Worm (Caenorhabditis elegans) whole organism, L1 larva: ENCODE results near the gene npr-30.

ENCODE experiments used
- C34B4.2 ChIP-seq: sonication (generic microtip); optimal IDR thresholded peaks from 2 replicates; lab custom pipeline; 2017; ENCODE audit warnings: mild to moderate bottlenecking, missing genetic modification characterization, missing compliant biosample characterization
- aha-1 ChIP-seq: fragments of 150-350 bp; optimal IDR thresholded peaks from 2 replicates; lab custom pipeline; 2014; ENCODE audit warnings: missing biosample characterization, missing genetic modification characterization
- alr-1 ChIP-seq: fragments of 200-800 bp; sonication (Bioruptor generic); optimal IDR thresholded peaks from 2 replicates; lab custom pipeline; 2018; ENCODE audit warnings: borderline replicate concordance, mild to moderate bottlenecking, missing genetic modification characterization, missing compliant biosample characterization
- aly-2 ChIP-seq: fragments of 150-350 bp; optimal IDR thresholded peaks from 2 replicates; lab custom pipeline; 2014; ENCODE audit warnings: missing biosample characterization, missing genetic modification characterization
- ama-1 ChIP-seq: fragments of 150-350 bp; optimal IDR thresholded peaks from 2 replicates; lab custom pipeline; 2014
- blmp-1 ChIP-seq: fragments of 150-350 bp; optimal IDR thresholded peaks from 2 replicates; lab custom pipeline; 2014; ENCODE audit warnings: missing biosample characterization, missing genetic modification characterization
- ceh-63 ChIP-seq: fragments of 200-800 bp; sonication (Bioruptor generic); optimal IDR thresholded peaks from 2 replicates; lab custom pipeline; 2018; ENCODE audit warnings: mild to moderate bottlenecking, missing genetic modification characterization, missing compliant biosample characterization
- ceh-8 ChIP-seq: fragments of 200-800 bp; sonication (Bioruptor generic); optimal IDR thresholded peaks from 2 replicates; lab custom pipeline; 2018; ENCODE audit warnings: mild to moderate bottlenecking, missing genetic modification characterization, moderate library complexity, missing compliant biosample characterization
- ceh-88 ChIP-seq: fragments of 200-800 bp; sonication (Bioruptor generic); IDR thresholded peaks from 2 replicates; pipeline ENCODE4 v1.3.6; 2022; ENCODE audit warnings: missing genetic modification characterization, missing compliant biosample characterization
- ces-1 ChIP-seq: fragments of 150-350 bp; optimal IDR thresholded peaks from 2 replicates; lab custom pipeline; 2014; ENCODE audit warnings: missing biosample characterization, missing genetic modification reagents, missing genetic modification characterization
- dpl-1 ChIP-seq, 3 experiments: fragments of 150-350 bp in 2 of 3; sonication (generic microtip) in 1 of 3; optimal IDR thresholded peaks; 2 replicates each; lab custom pipeline; 2014 to 2017; ENCODE audit warnings: missing biosample characterization in 3 of 3, missing genetic modification characterization in 3 of 3, missing genetic modification reagents in 3 of 3
- efl-1 ChIP-seq, 4 experiments: fragments of 150-350 bp; optimal IDR thresholded peaks in 3 of 4; peaks in 1 of 4; 1 replicate in 1 of 4; 2 replicates in 3 of 4; lab custom pipeline; 2014; ENCODE audit warnings: missing biosample characterization in 2 of 4, missing genetic modification characterization in 2 of 4, missing genetic modification reagents in 2 of 4
- egl-13 ChIP-seq: sonication (generic microtip); optimal IDR thresholded peaks from 2 replicates; lab custom pipeline; 2016; ENCODE audit warnings: missing genotype, missing genetic modification reagents, missing genetic modification characterization, missing compliant biosample characterization
- egl-27 ChIP-seq, 2 experiments: fragments of 150-350 bp in 1 of 2; sonication (generic microtip); optimal IDR thresholded peaks; 3 replicates each; lab custom pipeline; 2017 to 2018; ENCODE audit warnings: missing biosample characterization in 2 of 2, missing genetic modification characterization in 2 of 2, missing genetic modification reagents in 2 of 2
- elt-2 ChIP-seq: sonication (generic microtip); optimal IDR thresholded peaks from 2 replicates; lab custom pipeline; 2016; ENCODE audit warnings: missing genetic modification characterization, mild to moderate bottlenecking, inconsistent platforms, missing compliant biosample characterization, missing genetic modification reagents
- elt-3 ChIP-seq, 6 experiments: fragments of 150-350 bp in 1 of 6; sonication (generic microtip); optimal IDR thresholded peaks; 2 replicates each; lab custom pipeline; 2017 to 2018; ENCODE audit warnings: missing biosample characterization in 6 of 6, missing genetic modification characterization in 6 of 6, inconsistent platforms in 1 of 6
- ets-5 ChIP-seq: fragments of 200-800 bp; sonication (Bioruptor generic); IDR thresholded peaks from 2 replicates; pipeline ENCODE4 v1.3.6; 2022; ENCODE audit warnings: missing genetic modification characterization, missing compliant biosample characterization
- fkh-4 ChIP-seq: sonication (generic microtip); optimal IDR thresholded peaks from 2 replicates; lab custom pipeline; 2016; ENCODE audit warnings: missing compliant biosample characterization, missing genetic modification characterization, borderline replicate concordance
- fkh-8 ChIP-seq: sonication (generic microtip); optimal IDR thresholded peaks from 2 replicates; lab custom pipeline; 2016; ENCODE audit warnings: mild to moderate bottlenecking, missing genetic modification characterization, missing compliant biosample characterization
- fos-1 ChIP-seq: fragments of 150-350 bp; optimal IDR thresholded peaks from 2 replicates; lab custom pipeline; 2014; ENCODE audit warnings: missing biosample characterization, missing genetic modification characterization
- hlh-17 ChIP-seq: fragments of 200-800 bp; sonication (Bioruptor generic); optimal IDR thresholded peaks from 2 replicates; lab custom pipeline; 2018; ENCODE audit warnings: missing genetic modification characterization, mild to moderate bottlenecking, missing compliant biosample characterization, moderate library complexity, borderline replicate concordance
- hlh-4 ChIP-seq: sonication (generic microtip); optimal IDR thresholded peaks from 2 replicates; lab custom pipeline; 2016; ENCODE audit warnings: mild to moderate bottlenecking, missing genetic modification characterization, missing compliant biosample characterization
- irx-1 ChIP-seq: sonication (generic microtip); optimal IDR thresholded peaks from 2 replicates; lab custom pipeline; 2016; ENCODE audit warnings: missing genetic modification characterization, missing compliant biosample characterization
- lin-15B ChIP-seq: fragments of 150-350 bp; sonication (generic microtip); optimal IDR thresholded peaks from 3 replicates; lab custom pipeline; 2014; ENCODE audit warnings: missing biosample characterization, missing genetic modification characterization
- lin-35 ChIP-seq, 2 experiments: fragments of 150-350 bp; optimal IDR thresholded peaks; 2 replicates each; lab custom pipeline; 2014; ENCODE audit warnings: missing biosample characterization in 2 of 2, missing genetic modification characterization in 2 of 2, missing genetic modification reagents in 2 of 2
- lin-39 ChIP-seq: fragments of 150-350 bp; optimal IDR thresholded peaks from 2 replicates; lab custom pipeline; 2014; ENCODE audit warnings: missing biosample characterization, missing genetic modification reagents, missing genetic modification characterization
- lir-3 ChIP-seq: sonication (generic microtip); optimal IDR thresholded peaks from 2 replicates; lab custom pipeline; 2016; ENCODE audit warnings: mild to moderate bottlenecking, missing genetic modification characterization, moderate library complexity, missing compliant biosample characterization; ENCODE audit not compliant: poor library complexity
- mdl-1 ChIP-seq, 2 experiments: fragments of 150-350 bp; optimal IDR thresholded peaks; 2 replicates each; lab custom pipeline; 2014 to 2017; ENCODE audit warnings: missing biosample characterization in 2 of 2, missing genetic modification characterization in 2 of 2, inconsistent platforms in 1 of 2
- nhr-12 ChIP-seq: sonication (generic microtip); optimal IDR thresholded peaks from 2 replicates; lab custom pipeline; 2017; ENCODE audit warnings: missing biosample characterization, missing genetic modification characterization
- nhr-19 ChIP-seq: fragments of 200-800 bp; sonication (Bioruptor generic); conservative IDR thresholded peaks from 2 replicates; pipeline ENCODE4 v1.3.6; 2022; ENCODE audit warnings: missing genetic modification characterization, missing compliant biosample characterization
- nhr-20 ChIP-seq: sonication (generic microtip); optimal IDR thresholded peaks from 2 replicates; lab custom pipeline; 2016; ENCODE audit warnings: mild to moderate bottlenecking, missing genetic modification characterization, missing compliant biosample characterization
- nhr-237 ChIP-seq: fragments of 150-350 bp; optimal IDR thresholded peaks from 2 replicates; lab custom pipeline; 2014; ENCODE audit warnings: missing biosample characterization, missing genetic modification characterization
- nhr-47 ChIP-seq: sonication (generic microtip); optimal IDR thresholded peaks from 2 replicates; lab custom pipeline; 2016; ENCODE audit warnings: mild to moderate bottlenecking, missing genetic modification characterization, moderate library complexity, missing compliant biosample characterization
- nhr-71 ChIP-seq: sonication (generic microtip); optimal IDR thresholded peaks from 2 replicates; lab custom pipeline; 2016; ENCODE audit warnings: mild to moderate bottlenecking, missing genetic modification characterization, moderate library complexity, missing compliant biosample characterization
- nhr-76 ChIP-seq: sonication (generic microtip); optimal IDR thresholded peaks from 2 replicates; lab custom pipeline; 2017; ENCODE audit warnings: missing biosample characterization, missing genetic modification characterization
- nhr-77 ChIP-seq: fragments of 150-350 bp; optimal IDR thresholded peaks from 2 replicates; lab custom pipeline; 2014; ENCODE audit warnings: missing biosample characterization, missing genetic modification characterization
- nhr-90 ChIP-seq: sonication (generic microtip); optimal IDR thresholded peaks from 2 replicates; lab custom pipeline; 2016; ENCODE audit warnings: mild to moderate bottlenecking, missing genetic modification characterization, missing compliant biosample characterization; ENCODE audit not compliant: poor library complexity
- pag-3 ChIP-seq: sonication (generic microtip); optimal IDR thresholded peaks from 2 replicates; lab custom pipeline; 2017; ENCODE audit warnings: missing genetic modification characterization, mild to moderate bottlenecking, missing compliant biosample characterization, antibody characterized with exemption, borderline replicate concordance; ENCODE audit not compliant: insufficient read depth
- pax-3 ChIP-seq: fragments of 200-800 bp; sonication (Bioruptor generic); optimal IDR thresholded peaks from 2 replicates; lab custom pipeline; 2018; ENCODE audit warnings: mild to moderate bottlenecking, missing genetic modification characterization, moderate library complexity, missing compliant biosample characterization
- skn-1 ChIP-seq: fragments of 150-350 bp; optimal IDR thresholded peaks from 2 replicates; lab custom pipeline; 2014; ENCODE audit warnings: missing biosample characterization, missing genetic modification characterization
- sptf-1 ChIP-seq: fragments of 150-350 bp; optimal IDR thresholded peaks from 2 replicates; lab custom pipeline; 2014; ENCODE audit warnings: missing biosample characterization, missing genetic modification characterization
- sup-37 ChIP-seq: fragments of 200-800 bp; sonication (Bioruptor generic); optimal IDR thresholded peaks from 2 replicates; lab custom pipeline; 2018; ENCODE audit warnings: mild to moderate bottlenecking, missing genetic modification characterization, missing compliant biosample characterization
- swsn-7 ChIP-seq: sonication (generic microtip); optimal IDR thresholded peaks from 2 replicates; lab custom pipeline; 2016; ENCODE audit warnings: missing genetic modification characterization, missing compliant biosample characterization
- unc-130 ChIP-seq: fragments of 150-350 bp; optimal IDR thresholded peaks from 2 replicates; lab custom pipeline; 2017; ENCODE audit warnings: missing biosample characterization, missing genetic modification characterization, inconsistent platforms
- unc-30 ChIP-seq: sonication (generic microtip); optimal IDR thresholded peaks from 2 replicates; lab custom pipeline; 2017; ENCODE audit warnings: missing biosample characterization, missing genetic modification characterization
- unc-86 ChIP-seq: sonication (generic microtip); optimal IDR thresholded peaks from 2 replicates; lab custom pipeline; 2016; ENCODE audit warnings: missing genetic modification characterization, missing compliant biosample characterization
- unc-98 ChIP-seq: fragments of 200-800 bp; sonication (Bioruptor generic); IDR thresholded peaks from 2 replicates; pipeline ENCODE4 v1.3.6; 2022; ENCODE audit warnings: missing genetic modification characterization, missing compliant biosample characterization
- vab-15 ChIP-seq: sonication (generic microtip); optimal IDR thresholded peaks from 2 replicates; lab custom pipeline; 2017; ENCODE audit warnings: missing genotype, mild to moderate bottlenecking, missing genetic modification characterization, missing compliant biosample characterization
- zag-1 ChIP-seq: fragments of 150-350 bp; optimal IDR thresholded peaks from 2 replicates; lab custom pipeline; 2014; ENCODE audit warnings: missing biosample characterization, missing genetic modification characterization

Gene npr-30

ce11 chrIII:14671-15070, 11.6 kb downstream of the npr-30 start, which contains the start of gene nhr-80 (continued):
- TF ChIP-seq aha-1 (no peak), unc-98 (GFP tag; lab: Robert Waterston, UW) (no peak)
- TF ChIP-seq, all 84 proteins: peak for 13

- no peak for TF ChIP-seq ceh-88 (GFP tag; lab: Robert Waterston, UW)
- no peak for TF ChIP-seq sptf-1 (tag; lab: Kevin White, UChicago)
- no peak for TF ChIP-seq ces-1 (GFP tag; lab: Kevin White, UChicago)
- TF ChIP-seq ceh-8 (GFP tag; lab: Kevin White, UChicago), result no peak
- TF ChIP-seq elt-2 (tag; lab: Kevin White, UChicago), result peak; percentile 89
- no peak for TF ChIP-seq fos-1 (tag; lab: Kevin White, UChicago)
- TF ChIP-seq hlh-4 (tag; lab: Kevin White, UChicago), result no peak
- no peak for TF ChIP-seq egl-13
- TF ChIP-seq alr-1 (tag; lab: Kevin White, UChicago), result no peak
- TF ChIP-seq sup-37 (GFP tag; lab: Kevin White, UChicago), result no peak
- no peak for TF ChIP-seq nhr-76
- no peak for TF ChIP-seq zag-1
- TF ChIP-seq nhr-47 (tag; lab: Kevin White, UChicago), result no peak
- no peak for TF ChIP-seq unc-30
- TF ChIP-seq nhr-71 (tag; lab: Kevin White, UChicago), result peak; percentile 20
- no peak for TF ChIP-seq lin-39 (tag; lab: Kevin White, UChicago)
- no peak for TF ChIP-seq ets-5 (GFP tag; lab: Robert Waterston, UW)
- peak in 1 of 2 experiments; percentile 61 for TF ChIP-seq lin-35 (GFP tag; optimal IDR thresholded peaks at IDR 0.05; lab: Kevin White, UChicago)
- TF ChIP-seq pag-3 (tag; lab: Kevin White, UChicago), result no peak
- TF ChIP-seq ama-1 (lab: Kevin White, UChicago), result no peak
- TF ChIP-seq fkh-4 (tag; lab: Kevin White, UChicago), result no peak
- no peak for TF ChIP-seq fkh-8 (tag; lab: Kevin White, UChicago)
- no peak for TF ChIP-seq unc-130 (tag; lab: Kevin White, UChicago)
- no peak for TF ChIP-seq swsn-7 (tag; lab: Kevin White, UChicago)
- no peak for TF ChIP-seq efl-1 (optimal IDR thresholded peaks at IDR 0.05; lab: Kevin White, UChicago)
- TF ChIP-seq efl-1 (GFP tag; optimal IDR thresholded peaks at IDR 0.05 in 1 of 2; lab: Kevin White, UChicago), result no peak
- peak; percentile 72 to 99 (median 98) for TF ChIP-seq elt-3 (tag; optimal IDR thresholded peaks at IDR 0.05; lab: Kevin White, UChicago)
- TF ChIP-seq C34B4.2 (tag; lab: Kevin White, UChicago), result no peak
- TF ChIP-seq ceh-63, result no peak
- peak; percentile 43 for TF ChIP-seq nhr-20 (tag; lab: Kevin White, UChicago)
- TF ChIP-seq nhr-19 (GFP tag; lab: Robert Waterston, UW), result 0 out of 2 replicates have a peak, but pooled peaks have one; percentile 5
- TF ChIP-seq aly-2 (tag; lab: Kevin White, UChicago), result no peak
- TF ChIP-seq lin-15B (tag; lab: Kevin White, UChicago), result no peak
- TF ChIP-seq nhr-12 (tag; lab: Kevin White, UChicago), result no peak
- TF ChIP-seq nhr-90 (tag; lab: Kevin White, UChicago), result peak; percentile 9
- no peak for TF ChIP-seq nhr-77
- no peak for TF ChIP-seq vab-15
- no peak for TF ChIP-seq unc-86
- TF ChIP-seq dpl-1 (GFP tag; optimal IDR thresholded peaks at IDR 0.05; lab: Kevin White, UChicago), result no peak
- TF ChIP-seq lir-3, result no peak
- no peak for TF ChIP-seq egl-27 (tag; optimal IDR thresholded peaks at IDR 0.05; lab: Kevin White, UChicago)
- TF ChIP-seq mdl-1 (tag; optimal IDR thresholded peaks at IDR 0.05; lab: Kevin White, UChicago), result peak in 1 of 2 experiments; percentile 32
- no peak for TF ChIP-seq hlh-17
- no peak for TF ChIP-seq skn-1 (tag; lab: Kevin White, UChicago)
- peak; percentile 48 for TF ChIP-seq blmp-1
- no peak for TF ChIP-seq irx-1 (tag; lab: Kevin White, UChicago)
- TF ChIP-seq pax-3 (tag; lab: Kevin White, UChicago), result no peak
- no peak for TF ChIP-seq nhr-237 (tag; lab: Kevin White, UChicago)
Measured at ce11 chrIII:15224-15822, 12.2 kb downstream of the npr-30 start, which contains the start of gene H10E21.1. Gene H10E21.1 (plus strand): TSS chrIII:15772.
